Worm (Caenorhabditis elegans): ENCODE results near the gene C55C3.4.

- TF ChIP-seq T22C8.4 (GFP tag; IDR thresholded peaks at IDR 0.05) (no peak), klf-2 (GFP tag; conservative IDR thresholded peaks at IDR 0.05) (no peak), flt-1 (GFP tag; IDR thresholded peaks at IDR 0.05) (no peak), cog-1 (tag; optimal IDR thresholded peaks at IDR 0.05) (no peak), med-1 (GFP tag; optimal IDR thresholded peaks at IDR 0.05; ENCODE audit: insufficient read depth) (no peak)
Observed at ce11 chrIV:5649073-5649583, 28.8 kb downstream of the C55C3.4 start, which contains the start of gene csn-5.
